Fruit fly (Drosophila melanogaster) whole organism, embryonic: ENCODE results near the gene mRpS18B.

Source experiments
- CG10431 ChIP-seq: fragments of 200-800 bp; sonication (Bioruptor generic); optimal IDR thresholded peaks from 3 replicates; lab custom pipeline; 2018; ENCODE audit warnings: missing biosample characterization, mild to moderate bottlenecking, missing genetic modification characterization
- CG10654 ChIP-seq: fragments of 200-800 bp; sonication (Bioruptor generic); optimal IDR thresholded peaks from 2 replicates; lab custom pipeline; 2016; ENCODE audit warnings: missing biosample characterization, missing genetic modification characterization
- CG12942 ChIP-seq: fragments of 200-800 bp; sonication (Bioruptor generic); optimal IDR thresholded peaks from 3 replicates; lab custom pipeline; 2016; ENCODE audit warnings: missing biosample characterization, missing genetic modification characterization
- CG13424 ChIP-seq: fragments of 200-800 bp; sonication (Bioruptor generic); optimal IDR thresholded peaks from 2 replicates; lab custom pipeline; 2019; ENCODE audit warnings: missing biosample characterization, mild to moderate bottlenecking, missing genetic modification characterization, moderate library complexity
- CG1603 ChIP-seq: fragments of 200-800 bp; sonication (Bioruptor generic); optimal IDR thresholded peaks from 2 replicates; lab custom pipeline; 2019; ENCODE audit warnings: missing biosample characterization, mild to moderate bottlenecking, missing genetic modification characterization, moderate library complexity
- CG17802 ChIP-seq: fragments of 200-800 bp; sonication (Bioruptor generic); optimal IDR thresholded peaks from 2 replicates; lab custom pipeline; 2018; ENCODE audit warnings: missing biosample characterization, mild to moderate bottlenecking, missing genetic modification characterization, moderate library complexity
- CG18011 ChIP-seq: fragments of 200-800 bp; sonication (Bioruptor generic); optimal IDR thresholded peaks from 2 replicates; lab custom pipeline; 2017; ENCODE audit warnings: missing biosample characterization, missing genetic modification characterization, mild to moderate bottlenecking, moderate library complexity, missing genotype
- CG18764 ChIP-seq: fragments of 200-800 bp; sonication (Bioruptor generic); optimal IDR thresholded peaks from 3 replicates; lab custom pipeline; 2016; ENCODE audit warnings: missing biosample characterization, missing genetic modification characterization
- CG31224 ChIP-seq: fragments of 200-800 bp; sonication (Bioruptor generic); IDR thresholded peaks from 2 replicates; pipeline ENCODE4 v1.3.6; 2022; ENCODE audit warnings: missing biosample characterization, missing genetic modification characterization
- CG34224 ChIP-seq: fragments of 200-800 bp; sonication (Bioruptor generic); IDR thresholded peaks from 3 replicates; pipeline ENCODE4 v1.3.6; 2022; ENCODE audit warnings: missing biosample characterization, missing genetic modification characterization; ENCODE audit not compliant: partially characterized antibody
- CG3838 ChIP-seq: fragments of 200-800 bp; sonication (Bioruptor generic); optimal IDR thresholded peaks from 3 replicates; lab custom pipeline; 2016; ENCODE audit warnings: missing biosample characterization, missing genetic modification characterization
- CG4854 ChIP-seq: fragments of 200-800 bp; sonication (Bioruptor generic); optimal IDR thresholded peaks from 2 replicates; lab custom pipeline; 2016; ENCODE audit warnings: missing biosample characterization, missing genetic modification characterization, inconsistent platforms
- CG6683 ChIP-seq: fragments of 200-800 bp; sonication (Bioruptor generic); optimal IDR thresholded peaks from 2 replicates; lab custom pipeline; 2017; ENCODE audit warnings: missing biosample characterization, mild to moderate bottlenecking, missing genetic modification characterization, missing genetic modification reagents
- CG7987 ChIP-seq: fragments of 200-800 bp; sonication (Bioruptor generic); optimal IDR thresholded peaks from 2 replicates; lab custom pipeline; 2018; ENCODE audit warnings: missing biosample characterization, mild to moderate bottlenecking, missing genetic modification characterization, moderate library complexity
- CG8388 ChIP-seq: fragments of 200-800 bp; sonication (Bioruptor generic); optimal IDR thresholded peaks from 2 replicates; lab custom pipeline; 2019; ENCODE audit warnings: missing biosample characterization, mild to moderate bottlenecking, missing genetic modification characterization, moderate library complexity
- Dad ChIP-seq: fragments of 200-800 bp; sonication (Bioruptor generic); optimal IDR thresholded peaks from 3 replicates; lab custom pipeline; 2016; ENCODE audit warnings: missing biosample characterization, missing genetic modification characterization
- Dll ChIP-seq: fragments of 200-800 bp; sonication (Bioruptor generic); IDR thresholded peaks from 4 replicates; pipeline ENCODE4 v1.3.6; 2022; ENCODE audit warnings: missing biosample characterization, missing genetic modification characterization; ENCODE audit not compliant: partially characterized antibody
- Elba2 ChIP-seq: fragments of 200-800 bp; sonication (Bioruptor generic); optimal IDR thresholded peaks from 3 replicates; lab custom pipeline; 2016; ENCODE audit warnings: missing biosample characterization, missing genetic modification characterization
- Hmx ChIP-seq: fragments of 200-800 bp; sonication (Bioruptor generic); optimal IDR thresholded peaks from 2 replicates; lab custom pipeline; 2016; ENCODE audit warnings: missing biosample characterization, missing genetic modification characterization
- Jarid2 ChIP-seq: fragments of 200-800 bp; sonication (Bioruptor generic); optimal IDR thresholded peaks from 3 replicates; lab custom pipeline; 2017; ENCODE audit warnings: mild to moderate bottlenecking, missing biosample characterization, missing genetic modification reagents, missing genetic modification characterization
- Kr ChIP-seq: fragments of 200-800 bp; sonication (Bioruptor generic); optimal IDR thresholded peaks from 2 replicates; lab custom pipeline; 2017; ENCODE audit warnings: missing biosample characterization, mild to moderate bottlenecking, missing genetic modification characterization
- NC2β ChIP-seq: fragments of 200-800 bp; sonication (Bioruptor generic); optimal IDR thresholded peaks from 2 replicates; lab custom pipeline; 2016; ENCODE audit warnings: missing biosample characterization, missing genetic modification characterization
- Ravus ChIP-seq: fragments of 200-800 bp; sonication (Bioruptor generic); IDR thresholded peaks from 2 replicates; pipeline ENCODE4 v1.3.6; 2022; ENCODE audit warnings: missing biosample characterization, missing genetic modification characterization
- Sin3A ChIP-seq: fragments of >200 bp; optimal IDR thresholded peaks from 2 replicates; lab custom pipeline; 2018
- Stat92E ChIP-seq, 3 experiments: fragments of >200 bp in 2 of 3; fragments of 200-800 bp in 1 of 3; sonication (Bioruptor generic) in 1 of 3; optimal IDR thresholded peaks; 2 replicates each; lab custom pipeline; 2017 to 2019; ENCODE audit warnings: missing biosample characterization in 3 of 3, missing genetic modification characterization in 3 of 3, mild to moderate bottlenecking in 1 of 3, moderate library complexity in 1 of 3
- Xbp1 ChIP-seq: fragments of 200-800 bp; sonication (Bioruptor generic); optimal IDR thresholded peaks from 3 replicates; lab custom pipeline; 2016; ENCODE audit warnings: missing biosample characterization, mild to moderate bottlenecking, missing genetic modification characterization
- Xrp1 ChIP-seq: fragments of 200-800 bp; sonication (Bioruptor generic); IDR thresholded peaks from 2 replicates; pipeline ENCODE4 v1.3.6; 2022; ENCODE audit warnings: missing biosample characterization, missing genetic modification characterization
- caup ChIP-seq: fragments of 200-800 bp; sonication (Bioruptor generic); optimal IDR thresholded peaks from 3 replicates; lab custom pipeline; 2017; ENCODE audit warnings: missing biosample characterization, mild to moderate bottlenecking, missing genetic modification characterization, moderate library complexity; ENCODE audit not compliant: severe bottlenecking
- cg ChIP-seq: fragments of 200-800 bp; sonication (Bioruptor generic); optimal IDR thresholded peaks from 3 replicates; lab custom pipeline; 2019; ENCODE audit warnings: missing biosample characterization, mild to moderate bottlenecking, missing genetic modification characterization, moderate library complexity
- chinmo ChIP-seq: fragments of 200-800 bp; sonication (Bioruptor generic); IDR thresholded peaks from 4 replicates; pipeline ENCODE4 v1.3.6; 2022; ENCODE audit warnings: missing biosample characterization, missing genetic modification characterization; ENCODE audit not compliant: partially characterized antibody
- corto ChIP-seq: fragments of 200-800 bp; sonication (Bioruptor generic); optimal IDR thresholded peaks from 2 replicates; lab custom pipeline; 2016; ENCODE audit warnings: missing biosample characterization, mild to moderate bottlenecking, missing genetic modification characterization, moderate library complexity
- dimm ChIP-seq: fragments of 200-800 bp; sonication (Bioruptor generic); IDR thresholded peaks from 2 replicates; pipeline ENCODE4 v1.3.6; 2022; ENCODE audit warnings: missing biosample characterization, missing genetic modification characterization
- disco-r ChIP-seq: fragments of 200-800 bp; sonication (Bioruptor generic); optimal IDR thresholded peaks from 2 replicates; lab custom pipeline; 2016; ENCODE audit warnings: missing biosample characterization, missing genetic modification characterization
- dmrt11E ChIP-seq: fragments of 200-800 bp; sonication (Bioruptor generic); optimal IDR thresholded peaks from 3 replicates; lab custom pipeline; 2018; ENCODE audit warnings: missing biosample characterization, mild to moderate bottlenecking, missing genetic modification characterization, moderate library complexity
- dmrt99B ChIP-seq: fragments of 200-800 bp; sonication (Bioruptor generic); optimal IDR thresholded peaks from 2 replicates; lab custom pipeline; 2018; ENCODE audit warnings: missing biosample characterization, mild to moderate bottlenecking, missing genetic modification characterization, moderate library complexity
- exex ChIP-seq: fragments of 200-800 bp; sonication (Bioruptor generic); optimal IDR thresholded peaks from 4 replicates; lab custom pipeline; 2018; ENCODE audit warnings: missing biosample characterization, mild to moderate bottlenecking, missing genetic modification characterization, moderate library complexity
- fd96Cb ChIP-seq: fragments of 200-800 bp; sonication (Bioruptor generic); optimal IDR thresholded peaks from 2 replicates; lab custom pipeline; 2018; ENCODE audit warnings: missing biosample characterization, mild to moderate bottlenecking, missing genetic modification characterization, moderate library complexity
- fru ChIP-seq: fragments of >200 bp; optimal IDR thresholded peaks from 2 replicates; lab custom pipeline; 2017
- hkb ChIP-seq, 2 experiments: fragments of 200-800 bp in 1 of 2; fragments of >200 bp in 1 of 2; sonication (Bioruptor generic) in 1 of 2; IDR thresholded peaks in 1 of 2; optimal IDR thresholded peaks in 1 of 2; 2 replicates each; pipeline versions ENCODE4 v1.3.6 to Lab custom; 2017 to 2022; ENCODE audit warnings: missing biosample characterization in 1 of 2, missing genetic modification characterization in 1 of 2
- kah ChIP-seq: fragments of 200-800 bp; sonication (Bioruptor generic); optimal IDR thresholded peaks from 2 replicates; lab custom pipeline; 2018; ENCODE audit warnings: missing biosample characterization, mild to moderate bottlenecking, missing genetic modification characterization
- ranshi ChIP-seq: fragments of 200-800 bp; sonication (Bioruptor generic); IDR thresholded peaks from 2 replicates; pipeline ENCODE4 v1.3.6; 2022; ENCODE audit warnings: missing biosample characterization, missing genetic modification characterization
- sim ChIP-seq: fragments of 200-800 bp; sonication (Bioruptor generic); IDR thresholded peaks from 2 replicates; pipeline ENCODE4 v1.3.6; 2022; ENCODE audit warnings: missing biosample characterization, missing genetic modification characterization
- sisA ChIP-seq: fragments of 200-800 bp; sonication (Bioruptor generic); IDR thresholded peaks from 2 replicates; pipeline ENCODE4 v1.3.6; 2022; ENCODE audit warnings: missing biosample characterization, missing genetic modification characterization
- ssp ChIP-seq: fragments of 200-800 bp; sonication (Bioruptor generic); IDR thresholded peaks from 2 replicates; pipeline ENCODE4 v1.3.6; 2022; ENCODE audit warnings: missing biosample characterization, missing genetic modification characterization
- trh ChIP-seq: fragments of 200-800 bp; sonication (Bioruptor generic); optimal IDR thresholded peaks from 2 replicates; lab custom pipeline; 2016; ENCODE audit warnings: missing biosample characterization, missing genetic modification characterization
- vvl ChIP-seq: fragments of 200-800 bp; sonication (Bioruptor generic); IDR thresholded peaks from 2 replicates; pipeline ENCODE4 v1.3.6; 2022; ENCODE audit warnings: missing biosample characterization, missing genetic modification characterization

Gene mRpS18B

DNA sequence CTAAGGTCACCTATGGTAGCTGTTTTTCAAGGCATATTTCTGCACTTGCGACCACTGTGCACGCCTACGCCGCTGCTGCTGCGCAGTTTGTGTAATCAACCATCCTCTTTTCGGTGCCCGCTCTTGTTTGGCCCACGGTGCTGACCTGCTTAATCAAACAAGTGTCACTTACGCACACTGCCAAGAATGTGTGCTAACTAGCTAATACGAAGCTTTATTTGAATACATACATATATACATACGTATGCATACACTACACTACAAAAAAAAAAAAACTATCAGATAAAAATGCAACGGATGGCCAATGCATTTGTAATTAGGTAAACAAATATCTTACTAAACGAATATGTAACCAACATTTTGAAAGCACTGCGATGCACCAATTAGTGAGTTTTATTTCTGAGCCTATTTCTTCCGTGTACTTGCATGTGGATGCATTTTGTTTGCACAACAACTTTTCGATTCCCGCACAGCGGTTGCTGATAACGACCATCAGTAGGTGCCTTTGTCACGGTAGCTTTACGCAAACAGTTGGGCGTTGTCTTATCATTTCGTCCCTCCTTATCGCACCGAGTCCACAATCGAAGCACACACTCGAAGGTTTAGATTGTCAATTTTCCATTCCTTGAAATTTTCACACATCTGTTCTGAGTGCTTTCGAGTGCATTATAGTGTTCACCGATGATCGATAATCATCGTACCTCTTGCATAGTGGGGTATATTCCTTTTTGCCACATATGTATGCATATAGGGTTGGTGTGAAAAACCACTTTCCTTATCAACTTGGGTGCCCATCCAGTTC lies 10.6 kb downstream of the mRpS18B start (continued):
- TF ChIP-seq dmrt99B (tag; lab: Kevin White, UChicago) (peak; percentile 88), ranshi (peak; percentile 81), exex (tag; lab: Kevin White, UChicago) (peak; percentile 72), Kr (GFP tag; lab: Kevin White, UChicago) (peak; percentile 71), Sin3A (lab: Kevin White, UChicago) (no peak), CG1603 (tag; lab: Kevin White, UChicago) (peak; percentile 59), CG18011 (peak; percentile 60), CG6683 (GFP tag; lab: Kevin White, UChicago) (peak; percentile 77), hkb (optimal IDR thresholded peaks at IDR 0.05; lab: Kevin White, UChicago) (no peak), hkb (GFP tag; IDR thresholded peaks at IDR 0.05; lab: Robert Waterston, UW) (peak; percentile 91), CG4854 (GFP tag; lab: Kevin White, UChicago) (peak; percentile 66), CG12942 (peak; percentile 66), fd96Cb (peak; percentile 80), CG34224 (GFP tag; lab: Robert Waterston, UW) (peak; percentile 16; the same call in 1 of the 3 replicates), CG10431 (GFP tag; lab: Kevin White, UChicago) (peak; percentile 67), NC2β (GFP tag; lab: Kevin White, UChicago) (peak; percentile 74), kah (GFP tag; lab: Kevin White, UChicago) (peak; percentile 95), Ravus (GFP tag; lab: Robert Waterston, UW) (peak; percentile 25), CG17802 (tag; lab: Kevin White, UChicago) (peak; percentile 61), Stat92E (GFP tag; optimal IDR thresholded peaks at IDR 0.05; lab: Kevin White, UChicago) (peak in 1 of 3 experiments; percentile 68), dmrt11E (tag; lab: Kevin White, UChicago) (peak; percentile 80), fru (lab: Kevin White, UChicago) (no peak), chinmo (GFP tag; lab: Robert Waterston, UW) (peak; percentile 91; the same call in 3 of the 4 replicates), caup (GFP tag; lab: Kevin White, UChicago) (peak; percentile 74), sim (GFP tag; lab: Robert Waterston, UW) (peak; percentile 59; the same call in 1 of the 2 replicates), CG10654 (GFP tag; lab: Kevin White, UChicago) (peak; percentile 71), Jarid2 (GFP tag; lab: Kevin White, UChicago) (peak; percentile 63), sisA (GFP tag; lab: Robert Waterston, UW) (peak; percentile 81), ssp (peak; percentile 68), CG18764 (GFP tag; lab: Kevin White, UChicago) (peak; percentile 76), vvl (GFP tag; lab: Robert Waterston, UW) (peak; percentile 92), cg (GFP tag; lab: Kevin White, UChicago) (peak; percentile 64), Elba2 (GFP tag; lab: Kevin White, UChicago) (no peak), corto (peak; percentile 89), Dll (GFP tag; lab: Robert Waterston, UW) (no peak), Xbp1 (peak; percentile 83), CG8388 (peak; percentile 81), Hmx (GFP tag; lab: Kevin White, UChicago) (peak; percentile 58), CG13424 (tag; lab: Kevin White, UChicago) (peak; percentile 84), CG7987 (peak; percentile 71), disco-r (GFP tag; lab: Kevin White, UChicago) (peak; percentile 71), CG3838 (peak; percentile 60), dimm (GFP tag; lab: Robert Waterston, UW) (peak; percentile 87), CG31224 (GFP tag; lab: Robert Waterston, UW) (peak; percentile 18), Dad (peak; percentile 59), trh (GFP tag; lab: Kevin White, UChicago) (peak; percentile 63), Xrp1 (peak; percentile 89)
